Fruit fly (Drosophila melanogaster): ENCODE results near the gene CG34164.

The CG34164 gene

dm6 chr2L:12010877-12011666, 45.1 kb upstream of the CG34164 start (continued):
- TF ChIP-seq B-H2 (GFP tag; optimal IDR thresholded peaks at IDR 0.05) = peak; percentile 93
- peak; percentile 92 for TF ChIP-seq CrebB (tag; optimal IDR thresholded peaks at IDR 0.05)
- no peak for TF ChIP-seq slbo (GFP tag; IDR thresholded peaks at IDR 0.05)
- TF ChIP-seq CG17359 (tag; optimal IDR thresholded peaks at IDR 0.05) = peak; percentile 84
- peak; percentile 89 for TF ChIP-seq fd96Cb (tag; optimal IDR thresholded peaks at IDR 0.05)
- TF ChIP-seq Max (GFP tag; optimal IDR thresholded peaks at IDR 0.05) = peak; percentile 84
- TF ChIP-seq B-H1 (GFP tag; IDR thresholded peaks at IDR 0.05) = no peak
- peak; percentile 92 for TF ChIP-seq Hand (GFP tag; optimal IDR thresholded peaks at IDR 0.05)
- TF ChIP-seq CG13123 (GFP tag; optimal IDR thresholded peaks at IDR 0.05) = peak; percentile 85
- TF ChIP-seq CTCF (GFP tag; optimal IDR thresholded peaks at IDR 0.05) = peak; percentile 41
- peak; percentile 97 for TF ChIP-seq sens (GFP tag)
- no peak for TF ChIP-seq eyg (GFP tag; optimal IDR thresholded peaks at IDR 0.05)
- no peak for TF ChIP-seq sc (optimal IDR thresholded peaks at IDR 0.05)
- TF ChIP-seq sc (GFP tag; optimal IDR thresholded peaks at IDR 0.05) = peak; percentile 75
- peak; percentile 95 for TF ChIP-seq Meics (GFP tag; optimal IDR thresholded peaks at IDR 0.05)
- no peak for TF ChIP-seq CG11456 (GFP tag; IDR thresholded peaks at IDR 0.05)
- TF ChIP-seq CG14965 (GFP tag; optimal IDR thresholded peaks at IDR 0.05; ENCODE audit: borderline replicate concordance) = no peak
- TF ChIP-seq mam (GFP tag; optimal IDR thresholded peaks at IDR 0.05) = peak; percentile 81
- no peak for TF ChIP-seq psq (GFP tag; optimal IDR thresholded peaks at IDR 0.05)
- peak; percentile 8 for TF ChIP-seq TFAM (GFP tag; optimal IDR thresholded peaks at IDR 0.05)
- TF ChIP-seq Sox102F (GFP tag; optimal IDR thresholded peaks at IDR 0.05) = peak; percentile 86
- TF ChIP-seq ems (GFP tag; optimal IDR thresholded peaks at IDR 0.05) = peak; percentile 84
- peak; percentile 80 for TF ChIP-seq CG10431 (GFP tag; optimal IDR thresholded peaks at IDR 0.05)
- TF ChIP-seq wek (GFP tag; optimal IDR thresholded peaks at IDR 0.05) = peak; percentile 69
- peak; percentile 62 for TF ChIP-seq disco-r (GFP tag; optimal IDR thresholded peaks at IDR 0.05)
- TF ChIP-seq Mrtf (GFP tag; IDR thresholded peaks at IDR 0.05) = no peak
- TF ChIP-seq Eip74EF (GFP tag; optimal IDR thresholded peaks at IDR 0.05) = peak in 1 of 2 experiments; percentile 26
- no peak for TF ChIP-seq sna (GFP tag; IDR thresholded peaks at IDR 0.05; ENCODE audit: partially characterized antibody)
- TF ChIP-seq ATbp (GFP tag; optimal IDR thresholded peaks at IDR 0.05) = peak; percentile 89
- TF ChIP-seq CG1529 (GFP tag; optimal IDR thresholded peaks at IDR 0.05) = peak; percentile 77
- TF ChIP-seq CG13624 (GFP tag; optimal IDR thresholded peaks at IDR 0.05) = peak; percentile 16
- no peak for TF ChIP-seq CG16779 (GFP tag; IDR thresholded peaks at IDR 0.05)
- TF ChIP-seq Med (GFP tag) = peak; percentile 59
- TF ChIP-seq CG3995 (GFP tag; optimal IDR thresholded peaks at IDR 0.05) = peak; percentile 73
- TF ChIP-seq bcd (GFP tag; optimal IDR thresholded peaks at IDR 0.05) = peak; percentile 93
- peak; percentile 38 for TF ChIP-seq Antp (GFP tag; optimal IDR thresholded peaks at IDR 0.05)
- no peak for TF ChIP-seq ftz-f1 (GFP tag; optimal IDR thresholded peaks at IDR 0.05)
- TF ChIP-seq CG7357 (GFP tag; IDR thresholded peaks at IDR 0.05) = peak; percentile 87
- TF ChIP-seq CG13296 (GFP tag; optimal IDR thresholded peaks at IDR 0.05) = peak; percentile 94
- peak; percentile 64 for TF ChIP-seq tup (GFP tag; optimal IDR thresholded peaks at IDR 0.05)
- TF ChIP-seq toy (GFP tag; IDR thresholded peaks at IDR 0.05) = no peak
- TF ChIP-seq CG18011 (GFP tag; optimal IDR thresholded peaks at IDR 0.05) = peak; percentile 55
- peak; percentile 76 for TF ChIP-seq CG12071 (GFP tag; optimal IDR thresholded peaks at IDR 0.05)
- peak; percentile 89 for TF ChIP-seq CG4424 (GFP tag; optimal IDR thresholded peaks at IDR 0.05)
- peak; percentile 90 for TF ChIP-seq pho (GFP tag; optimal IDR thresholded peaks at IDR 0.05)
- peak; percentile 38 for TF ChIP-seq CG10462 (GFP tag; optimal IDR thresholded peaks at IDR 0.05)
- TF ChIP-seq Dek (tag; optimal IDR thresholded peaks at IDR 0.05) = peak; percentile 93
- peak; percentile 96 for TF ChIP-seq CG3281 (GFP tag; optimal IDR thresholded peaks at IDR 0.05)
- TF ChIP-seq Dad (GFP tag; optimal IDR thresholded peaks at IDR 0.05) = peak; percentile 68
- TF ChIP-seq CG34422 (GFP tag; IDR thresholded peaks at IDR 0.05) = no peak
